Fruit fly (Drosophila melanogaster): ENCODE data around the gene CG18787.

Gene CG18787

dm6 chr2L:11970853-11971397, 28.2 kb downstream of the CG18787 start (continued):
- TF ChIP-seq TFAM (GFP tag; optimal IDR thresholded peaks at IDR 0.05) (no peak), ato (GFP tag; IDR thresholded peaks at IDR 0.05; ENCODE audit: partially characterized antibody) (peak; percentile 7; the same call in 1 of the 2 replicates), fru (optimal IDR thresholded peaks at IDR 0.05) (no peak), CG6175 (GFP tag; IDR thresholded peaks at IDR 0.05) (0 out of 3 replicates have a peak, but pooled peaks have one; percentile 56), CG12155 (GFP tag; optimal IDR thresholded peaks at IDR 0.05) (no peak), bowl (GFP tag; IDR thresholded peaks at IDR 0.05) (no peak; the same call in 1 of the 2 replicates), z (GFP tag; IDR thresholded peaks at IDR 0.05) (no peak), Dbx (GFP tag; IDR thresholded peaks at IDR 0.05) (peak; percentile 54; the same call in 1 of the 3 replicates), CG14860 (GFP tag; IDR thresholded peaks at IDR 0.05; ENCODE audit: partially characterized antibody) (0 out of 3 replicates have a peak, but pooled peaks have one; percentile 33), CG15514 (GFP tag; optimal IDR thresholded peaks at IDR 0.05) (no peak), sim (GFP tag; IDR thresholded peaks at IDR 0.05) (peak; percentile 22; the same call in 1 of the 2 replicates), CG12659 (GFP tag; optimal IDR thresholded peaks at IDR 0.05) (peak; percentile 40), hbn (GFP tag; IDR thresholded peaks at IDR 0.05; ENCODE audit: partially characterized antibody) (no peak), peb (GFP tag; IDR thresholded peaks at IDR 0.05) (no peak), CG4730 (GFP tag; IDR thresholded peaks at IDR 0.05) (no peak), CG7987 (GFP tag; optimal IDR thresholded peaks at IDR 0.05) (no peak), CG7928 (GFP tag; optimal IDR thresholded peaks at IDR 0.05) (no peak), CG15601 (tag; optimal IDR thresholded peaks at IDR 0.05) (peak; percentile 61), Jarid2 (GFP tag; optimal IDR thresholded peaks at IDR 0.05) (peak; percentile 96), CG12391 (tag; optimal IDR thresholded peaks at IDR 0.05) (no peak), zen2 (GFP tag; IDR thresholded peaks at IDR 0.05; ENCODE audit: partially characterized antibody) (no peak), sr (GFP tag; IDR thresholded peaks at IDR 0.05) (no peak), ap (GFP tag; IDR thresholded peaks at IDR 0.05) (no peak), CG2116 (GFP tag; optimal IDR thresholded peaks at IDR 0.05) (no peak), h (optimal IDR thresholded peaks at IDR 0.05) (no peak), lbe (GFP tag; optimal IDR thresholded peaks at IDR 0.05) (peak; percentile 49), CG1024 (GFP tag; IDR thresholded peaks at IDR 0.05) (peak; percentile 25; the same call in 1 of the 2 replicates), gsb (GFP tag; IDR thresholded peaks at IDR 0.05) (no peak), CG14441 (GFP tag; IDR thresholded peaks at IDR 0.05) (0 out of 2 replicates have a peak, but pooled peaks have one; percentile 39), CG2129 (GFP tag; IDR thresholded peaks at IDR 0.05; ENCODE audit: partially characterized antibody) (no peak), Nf-YB (GFP tag; optimal IDR thresholded peaks at IDR 0.05) (peak; percentile 53), ara (GFP tag; IDR thresholded peaks at IDR 0.05) (no peak), Hmr (GFP tag; optimal IDR thresholded peaks at IDR 0.05) (peak; percentile 56), her (GFP tag; optimal IDR thresholded peaks at IDR 0.05) (peak; percentile 32), pfk (GFP tag; optimal IDR thresholded peaks at IDR 0.05) (peak; percentile 31), Oli (tag; optimal IDR thresholded peaks at IDR 0.05) (peak; percentile 14), klu (GFP tag; IDR thresholded peaks at IDR 0.05) (no peak), Adf1 (GFP tag; IDR thresholded peaks at IDR 0.05) (peak; percentile 25; the same call in 1 of the 2 replicates), CG32532 (GFP tag; IDR thresholded peaks at IDR 0.05) (peak; percentile 59), Spps (tag; optimal IDR thresholded peaks at IDR 0.05) (no peak), scrt (GFP tag; optimal IDR thresholded peaks at IDR 0.05) (no peak), sens-2 (GFP tag; IDR thresholded peaks at IDR 0.05) (no peak), CG6254 (GFP tag; optimal IDR thresholded peaks at IDR 0.05) (no peak), CG10321 (GFP tag; IDR thresholded peaks at IDR 0.05) (peak; percentile 97), salm (tag; optimal IDR thresholded peaks at IDR 0.05) (no peak), lab (GFP tag; optimal IDR thresholded peaks at IDR 0.05) (peak; percentile 62), CG8924 (tag; optimal IDR thresholded peaks at IDR 0.05) (peak; percentile 47), dysf (GFP tag; IDR thresholded peaks at IDR 0.05) (no peak), Usf (GFP tag; optimal IDR thresholded peaks at IDR 0.05) (no peak), CG16815 (GFP tag; optimal IDR thresholded peaks at IDR 0.05) (no peak)

Data from whole organism, embryonic.